Fruit fly (Drosophila melanogaster) whole organism, wandering third instar larva: ENCODE data around the gene CG7231.

Experiments used
- Abd-B ChIP-seq: fragments of >200 bp; optimal IDR thresholded peaks from 2 replicates; lab custom pipeline; 2017; ENCODE audit warnings: missing biosample characterization, missing genetic modification characterization
- CG32264 ChIP-seq: fragments of 200-800 bp; sonication (Bioruptor generic); optimal IDR thresholded peaks from 2 replicates; lab custom pipeline; 2016; ENCODE audit warnings: missing biosample characterization, missing genetic modification characterization
- CG9705 ChIP-seq: fragments of 200-800 bp; sonication (Bioruptor generic); optimal IDR thresholded peaks from 2 replicates; lab custom pipeline; 2018; ENCODE audit warnings: missing biosample characterization, mild to moderate bottlenecking, missing genetic modification characterization
- CrebA ChIP-seq: fragments of 200-800 bp; sonication (Bioruptor generic); optimal IDR thresholded peaks from 2 replicates; lab custom pipeline; 2016; ENCODE audit warnings: missing biosample characterization, mild to moderate bottlenecking, missing genetic modification characterization, borderline replicate concordance
- Dif ChIP-seq: fragments of 200-275, 200-300 bp; sonication (Bioruptor generic); optimal IDR thresholded peaks from 2 replicates; lab custom pipeline; 2018; ENCODE audit warnings: missing biosample characterization, missing genetic modification characterization; ENCODE audit not compliant: partially characterized antibody
- HLH106 ChIP-seq: fragments of 200-800 bp; optimal IDR thresholded peaks from 3 replicates; lab custom pipeline; 2019; ENCODE audit warnings: missing biosample characterization, mild to moderate bottlenecking, missing genetic modification characterization, moderate library complexity
- Hnf4 ChIP-seq: fragments of 200-800 bp; sonication (Bioruptor generic); optimal IDR thresholded peaks from 2 replicates; lab custom pipeline; 2016; ENCODE audit warnings: missing biosample characterization, mild to moderate bottlenecking, missing genetic modification characterization
- Hr83 ChIP-seq: fragments of 200-300 bp; sonication (Bioruptor generic); optimal IDR thresholded peaks from 2 replicates; lab custom pipeline; 2016; ENCODE audit warnings: missing biosample characterization, mild to moderate bottlenecking, missing genetic modification characterization, moderate library complexity; ENCODE audit not compliant: poor library complexity, severe bottlenecking
- Jra ChIP-seq: sonication (Bioruptor generic); optimal IDR thresholded peaks from 2 replicates; lab custom pipeline; 2016; ENCODE audit warnings: missing biosample characterization, missing genetic modification characterization
- Mio ChIP-seq: sonication (Bioruptor generic); optimal IDR thresholded peaks from 2 replicates; lab custom pipeline; 2016; ENCODE audit warnings: missing biosample characterization, missing genetic modification characterization
- Myc ChIP-seq: fragments of >200 bp; optimal IDR thresholded peaks from 2 replicates; lab custom pipeline; 2017
- N ChIP-seq: fragments of >200 bp; optimal IDR thresholded peaks from 2 replicates; lab custom pipeline; 2018; ENCODE audit warnings: missing biosample characterization, missing external identifiers, missing genetic modification characterization
- OdsH ChIP-seq: fragments of 200-800 bp; sonication (Bioruptor generic); optimal IDR thresholded peaks from 2 replicates; lab custom pipeline; 2016; ENCODE audit warnings: missing biosample characterization, mild to moderate bottlenecking, missing genetic modification characterization
- Rel ChIP-seq, 2 experiments: fragments of 200-800 bp; sonication (Bioruptor generic) in 1 of 2; optimal IDR thresholded peaks; 2 replicates in 1 of 2; 3 replicates in 1 of 2; lab custom pipeline; 2016 to 2019; ENCODE audit warnings: mild to moderate bottlenecking in 2 of 2, missing biosample characterization in 2 of 2, missing genetic modification characterization in 2 of 2, moderate library complexity in 1 of 2
- Sp1 ChIP-seq: fragments of 200-800 bp; sonication (Bioruptor generic); optimal IDR thresholded peaks from 3 replicates; lab custom pipeline; 2019; ENCODE audit warnings: missing biosample characterization, mild to moderate bottlenecking, missing genetic modification characterization, moderate library complexity
- Vsx2 ChIP-seq: fragments of 200-300, 225-300 bp; sonication (Bioruptor generic); optimal IDR thresholded peaks from 2 replicates; lab custom pipeline; 2018; ENCODE audit warnings: missing biosample characterization, missing genetic modification characterization; ENCODE audit not compliant: partially characterized antibody
- br ChIP-seq: fragments of 200-800 bp; sonication (Bioruptor generic); optimal IDR thresholded peaks from 2 replicates; lab custom pipeline; 2016; ENCODE audit warnings: missing biosample characterization, missing genetic modification characterization
- brk ChIP-seq: fragments of 200-800 bp; sonication (Bioruptor generic); optimal IDR thresholded peaks from 2 replicates; lab custom pipeline; 2016; ENCODE audit warnings: missing biosample characterization, mild to moderate bottlenecking, missing genetic modification characterization
- dl ChIP-seq, 2 experiments: fragments of 175-275, 200-275 bp in 1 of 2; fragments of 200-275 bp in 1 of 2; sonication (Bioruptor generic); optimal IDR thresholded peaks; lab custom pipeline; 2018; ENCODE audit warnings: mild to moderate bottlenecking in 2 of 2, missing biosample characterization in 2 of 2, missing genetic modification characterization in 2 of 2, moderate library complexity in 2 of 2; ENCODE audit not compliant: partially characterized antibody in 2 of 2, insufficient read depth in 1 of 2
- dmrt93B ChIP-seq: fragments of 200-800 bp; sonication (Bioruptor generic); optimal IDR thresholded peaks from 2 replicates; lab custom pipeline; 2018; ENCODE audit warnings: missing biosample characterization, mild to moderate bottlenecking, missing genetic modification characterization
- dsf ChIP-seq: sonication (Bioruptor generic); optimal IDR thresholded peaks from 2 replicates; lab custom pipeline; 2016; ENCODE audit warnings: missing biosample characterization, missing genetic modification characterization, borderline replicate concordance
- ey ChIP-seq: fragments of 200-800 bp; sonication (Bioruptor generic); optimal IDR thresholded peaks from 2 replicates; lab custom pipeline; 2016; ENCODE audit warnings: missing biosample characterization, missing genetic modification characterization
- foxo ChIP-seq, 2 experiments: fragments of 200-800 bp; sonication (Bioruptor generic); optimal IDR thresholded peaks; 2 replicates in 1 of 2; 3 replicates in 1 of 2; lab custom pipeline; 2016 to 2017; ENCODE audit warnings: missing biosample characterization in 2 of 2, missing genetic modification characterization in 2 of 2
- fru ChIP-seq: fragments of 200-800 bp; sonication (Bioruptor generic); optimal IDR thresholded peaks from 3 replicates; lab custom pipeline; 2016; ENCODE audit warnings: missing biosample characterization, mild to moderate bottlenecking, missing genetic modification characterization
- h ChIP-seq: fragments of 200-800 bp; sonication (Bioruptor generic); optimal IDR thresholded peaks from 3 replicates; lab custom pipeline; 2016; ENCODE audit warnings: missing biosample characterization, mild to moderate bottlenecking, missing genetic modification characterization
- jim ChIP-seq: fragments of 175-275, 200-325 bp; sonication (Bioruptor generic); optimal IDR thresholded peaks from 2 replicates; lab custom pipeline; 2016; ENCODE audit warnings: missing biosample characterization, mild to moderate bottlenecking, missing genetic modification characterization
- lola ChIP-seq: fragments of >200 bp; optimal IDR thresholded peaks from 2 replicates; lab custom pipeline; 2017; ENCODE audit warnings: missing biosample characterization, missing genetic modification characterization
- pan ChIP-seq: fragments of >200 bp; optimal IDR thresholded peaks from 2 replicates; lab custom pipeline; 2017
- psq ChIP-seq: fragments of 200-800 bp; sonication (Bioruptor generic); optimal IDR thresholded peaks from 3 replicates; lab custom pipeline; 2017; ENCODE audit warnings: missing biosample characterization, mild to moderate bottlenecking, missing genetic modification characterization, moderate library complexity
- rgr ChIP-seq: fragments of 200-800 bp; sonication (Bioruptor generic); optimal IDR thresholded peaks from 3 replicates; lab custom pipeline; 2016; ENCODE audit warnings: missing biosample characterization, mild to moderate bottlenecking, missing genetic modification characterization
- sv ChIP-seq: fragments of 200-800 bp; sonication (Bioruptor generic); optimal IDR thresholded peaks from 3 replicates; lab custom pipeline; 2016; ENCODE audit warnings: missing biosample characterization, missing genetic modification characterization
- tai ChIP-seq: sonication (Bioruptor generic); optimal IDR thresholded peaks from 2 replicates; lab custom pipeline; 2016; ENCODE audit warnings: missing biosample characterization, missing genetic modification characterization
- usp ChIP-seq: fragments of >200 bp; optimal IDR thresholded peaks from 2 replicates; lab custom pipeline; 2017; ENCODE audit warnings: missing biosample characterization, missing genetic modification characterization
- woc ChIP-seq: sonication (Bioruptor generic); optimal IDR thresholded peaks from 2 replicates; lab custom pipeline; 2016; ENCODE audit warnings: missing biosample characterization, mild to moderate bottlenecking, missing genetic modification characterization

Gene CG7231

dm6 chr2L:7984059-7984800, 484 bp downstream of the CG7231 start, which contains the start of gene Snoo:
Snoo (minus strand) TSS chr2L:7984196.
- TF ChIP-seq CrebA (GFP tag; lab: Kevin White, UChicago) (peak; percentile 81), dmrt93B (GFP tag; lab: Kevin White, UChicago) (no peak), foxo (GFP tag; optimal IDR thresholded peaks at IDR 0.05; lab: Kevin White, UChicago) (peak in 1 of 2 experiments; percentile 5), HLH106 (tag; lab: Kevin White, UChicago) (no peak), br (GFP tag; lab: Kevin White, UChicago) (peak; percentile 6), Hnf4 (GFP tag; lab: Kevin White, UChicago) (no peak), lola (GFP tag; lab: Kevin White, UChicago) (no peak), Sp1 (GFP tag; lab: Kevin White, UChicago) (no peak), Myc (lab: Kevin White, UChicago) (no peak), pan (lab: Kevin White, UChicago) (no peak), Rel (GFP tag; optimal IDR thresholded peaks at IDR 0.05; lab: Kevin White, UChicago) (no peak), Rel (tag; optimal IDR thresholded peaks at IDR 0.05; lab: Kevin White, UChicago) (peak; percentile 57), Dif (GFP tag; lab: Kevin White, UChicago) (peak; percentile 24), rgr (peak; percentile 12), tai (GFP tag; lab: Kevin White, UChicago) (no peak), Hr83 (GFP tag; lab: Kevin White, UChicago) (peak; percentile 54), Vsx2 (peak; percentile 57), usp (GFP tag; lab: Kevin White, UChicago) (no peak), OdsH (GFP tag; lab: Kevin White, UChicago) (no peak), fru (GFP tag; lab: Kevin White, UChicago) (peak; percentile 99), N (GFP tag; lab: Kevin White, UChicago) (no peak), dsf (GFP tag; lab: Kevin White, UChicago) (no peak), CG32264 (GFP tag; lab: Kevin White, UChicago) (no peak), Mio (no peak), h (GFP tag; lab: Kevin White, UChicago) (peak; percentile 32), woc (GFP tag; lab: Kevin White, UChicago) (no peak), dl (GFP tag; optimal IDR thresholded peaks at IDR 0.05; lab: Kevin White, UChicago; ENCODE audit: insufficient read depth in 1 of 2, partially characterized antibody in 2 of 2) (peak in 1 of 2 experiments; percentile 29)

- TF ChIP-seq foxo (GFP tag; optimal IDR thresholded peaks at IDR 0.05; lab: Kevin White, UChicago) = peak in 1 of 2 experiments; percentile 46
- peak; percentile 2 for TF ChIP-seq OdsH (GFP tag; lab: Kevin White, UChicago)
- TF ChIP-seq HLH106 (tag; lab: Kevin White, UChicago) = no peak
- TF ChIP-seq rgr = peak; percentile 49
- TF ChIP-seq Rel (GFP tag; optimal IDR thresholded peaks at IDR 0.05; lab: Kevin White, UChicago) = no peak
- TF ChIP-seq Rel (tag; optimal IDR thresholded peaks at IDR 0.05; lab: Kevin White, UChicago) = peak; percentile 54
- peak; percentile 55 for TF ChIP-seq h (GFP tag; lab: Kevin White, UChicago)
- TF ChIP-seq ey = peak; percentile 9
- peak; percentile 76 for TF ChIP-seq Vsx2
- TF ChIP-seq CG32264 (GFP tag; lab: Kevin White, UChicago) = no peak
- peak; percentile 1 for TF ChIP-seq brk (GFP tag; lab: Kevin White, UChicago)
- TF ChIP-seq woc (GFP tag; lab: Kevin White, UChicago) = peak; percentile 54
- TF ChIP-seq fru (GFP tag; lab: Kevin White, UChicago) = peak; percentile 49
- no peak for TF ChIP-seq sv
These were observed 1.3 kb downstream of the CG7231 start for dm6 chr2L:7984889-7985514.

dm6 chr2L:7986210-7986609, 2.5 kb downstream of the CG7231 start:
- TF ChIP-seq h (GFP tag; lab: Kevin White, UChicago) = no peak
- TF ChIP-seq Mio = no peak
- no peak for TF ChIP-seq sv
- no peak for TF ChIP-seq usp (GFP tag; lab: Kevin White, UChicago)
- TF ChIP-seq, all 38 proteins: peak for 0

- TF ChIP-seq OdsH (GFP tag; lab: Kevin White, UChicago) (no peak), fru (GFP tag; lab: Kevin White, UChicago) (no peak), ey (no peak), Jra (no peak), Abd-B (GFP tag; lab: Kevin White, UChicago) (no peak), tai (GFP tag; lab: Kevin White, UChicago) (no peak), h (GFP tag; lab: Kevin White, UChicago) (no peak), psq (GFP tag; lab: Kevin White, UChicago) (no peak), dsf (GFP tag; lab: Kevin White, UChicago) (no peak), CG9705 (GFP tag; lab: Kevin White, UChicago) (no peak), Sp1 (GFP tag; lab: Kevin White, UChicago) (no peak), Vsx2 (no peak), HLH106 (tag; lab: Kevin White, UChicago) (no peak), Hr83 (GFP tag; lab: Kevin White, UChicago) (no peak), jim (GFP tag; lab: Kevin White, UChicago) (no peak), N (GFP tag; lab: Kevin White, UChicago) (no peak), sv (no peak), Hnf4 (GFP tag; lab: Kevin White, UChicago) (no peak)
- TF ChIP-seq, all 38 proteins: peak for 0
These were observed 6.1 kb downstream of the CG7231 start for dm6 chr2L:7989868-7990267.
